Fruit fly (Drosophila melanogaster) whole organism, embryonic: ENCODE data around the gene CG11562.

Experiments used
- Antp ChIP-seq: fragments of 200-800 bp; sonication (Bioruptor generic); optimal IDR thresholded peaks from 3 replicates; lab custom pipeline; 2016; ENCODE audit warnings: missing biosample characterization, missing genetic modification characterization
- Bteb2 ChIP-seq: fragments of 200-800 bp; sonication (Bioruptor generic); optimal IDR thresholded peaks from 2 replicates; lab custom pipeline; 2016; ENCODE audit warnings: missing biosample characterization, missing genetic modification characterization
- CG10274 ChIP-seq: fragments of 200-800 bp; sonication (Bioruptor generic); optimal IDR thresholded peaks from 3 replicates; lab custom pipeline; 2017; ENCODE audit warnings: missing biosample characterization, mild to moderate bottlenecking, missing genetic modification characterization
- CG13894 ChIP-seq: fragments of 200-800 bp; sonication (Bioruptor generic); optimal IDR thresholded peaks from 3 replicates; lab custom pipeline; 2018; ENCODE audit warnings: missing biosample characterization, mild to moderate bottlenecking, missing genetic modification characterization, moderate library complexity
- CG14050 ChIP-seq: fragments of 200-800 bp; sonication (Bioruptor generic); IDR thresholded peaks from 3 replicates; pipeline ENCODE4 v1.3.6; 2022; ENCODE audit warnings: missing biosample characterization, missing genetic modification characterization
- CG14710 ChIP-seq: fragments of 200-800 bp; sonication (Bioruptor generic); optimal IDR thresholded peaks from 3 replicates; lab custom pipeline; 2019; ENCODE audit warnings: missing biosample characterization, mild to moderate bottlenecking, missing genetic modification characterization, moderate library complexity
- CG14965 ChIP-seq: fragments of 200-800 bp; sonication (Bioruptor generic); optimal IDR thresholded peaks from 2 replicates; lab custom pipeline; 2016; ENCODE audit warnings: missing biosample characterization, missing genetic modification characterization, borderline replicate concordance
- CG18262 ChIP-seq: fragments of 200-800 bp; optimal IDR thresholded peaks from 3 replicates; lab custom pipeline; 2019; ENCODE audit warnings: missing biosample characterization, mild to moderate bottlenecking, missing genetic modification characterization, moderate library complexity
- CG18599 ChIP-seq: fragments of 200-800 bp; sonication (Bioruptor generic); optimal IDR thresholded peaks from 3 replicates; lab custom pipeline; 2017; ENCODE audit warnings: missing biosample characterization, missing genetic modification characterization, mild to moderate bottlenecking, moderate library complexity, missing genetic modification reagents
- CG2875 ChIP-seq: fragments of 200-800 bp; sonication (Bioruptor generic); optimal IDR thresholded peaks from 2 replicates; lab custom pipeline; 2017; ENCODE audit warnings: missing biosample characterization, mild to moderate bottlenecking, missing genetic modification characterization, missing genetic modification reagents
- CG31441 ChIP-seq: fragments of 200-800 bp; sonication (Bioruptor generic); IDR thresholded peaks from 2 replicates; pipeline ENCODE4 v1.3.6; 2022; ENCODE audit warnings: missing biosample characterization, missing genetic modification characterization
- CG3726 ChIP-seq: fragments of 200-800 bp; sonication (Bioruptor generic); IDR thresholded peaks from 3 replicates; pipeline ENCODE4, ENCODE4 v1.3.6; 2022; ENCODE audit warnings: missing biosample characterization, missing genetic modification characterization
- CG3995 ChIP-seq: fragments of 200-800 bp; sonication (Bioruptor generic); optimal IDR thresholded peaks from 3 replicates; lab custom pipeline; 2016; ENCODE audit warnings: missing biosample characterization, missing genetic modification characterization
- CG4424 ChIP-seq: fragments of 200-800 bp; sonication (Bioruptor generic); optimal IDR thresholded peaks from 3 replicates; lab custom pipeline; 2016; ENCODE audit warnings: missing biosample characterization, missing genetic modification characterization
- CG5953 ChIP-seq: fragments of 200-800 bp; sonication (Bioruptor generic); IDR thresholded peaks from 2 replicates; pipeline ENCODE4 v1.3.6; 2022; ENCODE audit warnings: missing biosample characterization, missing genetic modification characterization
- CG6791 ChIP-seq: fragments of 200-800 bp; sonication (Bioruptor generic); IDR thresholded peaks from 3 replicates; pipeline ENCODE4 v1.3.6; 2022; ENCODE audit warnings: missing biosample characterization, missing genetic modification characterization; ENCODE audit not compliant: partially characterized antibody
- CG7271 ChIP-seq: fragments of 200-800 bp; sonication (Bioruptor generic); optimal IDR thresholded peaks from 2 replicates; lab custom pipeline; 2018; ENCODE audit warnings: missing biosample characterization, mild to moderate bottlenecking, missing genetic modification characterization, moderate library complexity
- CG9215 ChIP-seq: fragments of 200-800 bp; sonication (Bioruptor generic); IDR thresholded peaks from 2 replicates; pipeline ENCODE4 v1.3.6; 2022; ENCODE audit warnings: missing biosample characterization, missing genetic modification characterization
- CG9876 ChIP-seq: fragments of 200-800 bp; sonication (Bioruptor generic); optimal IDR thresholded peaks from 2 replicates; lab custom pipeline; 2016; ENCODE audit warnings: missing biosample characterization, missing genetic modification characterization
- Chrac-16 ChIP-seq: fragments of 200-800 bp; sonication (Bioruptor generic); optimal IDR thresholded peaks from 3 replicates; lab custom pipeline; 2016; ENCODE audit warnings: missing biosample characterization, missing genetic modification characterization
- CoRest ChIP-seq: fragments of 200-800 bp; sonication (Bioruptor generic); optimal IDR thresholded peaks from 3 replicates; lab custom pipeline; 2018; ENCODE audit warnings: missing biosample characterization, mild to moderate bottlenecking, missing genetic modification characterization, moderate library complexity
- H2.0 ChIP-seq: fragments of 200-800 bp; sonication (Bioruptor generic); IDR thresholded peaks from 2 replicates; pipeline ENCODE4 v1.3.6; 2022; ENCODE audit warnings: missing biosample characterization, missing genetic modification characterization
- HHEX ChIP-seq: fragments of 200-800 bp; sonication (Bioruptor generic); optimal IDR thresholded peaks from 3 replicates; lab custom pipeline; 2017; ENCODE audit warnings: missing biosample characterization, mild to moderate bottlenecking, missing genetic modification characterization, missing genetic modification reagents
- Hr39 ChIP-seq: fragments of >200 bp; optimal IDR thresholded peaks from 2 replicates; lab custom pipeline; 2017
- Hr51 ChIP-seq, 2 experiments: fragments of 200-800 bp; sonication (Bioruptor generic); optimal IDR thresholded peaks; 2 replicates in 1 of 2; 3 replicates in 1 of 2; lab custom pipeline; 2016 to 2018; ENCODE audit warnings: missing biosample characterization in 2 of 2, missing genetic modification characterization in 2 of 2, mild to moderate bottlenecking in 1 of 2, moderate library complexity in 1 of 2
- Mad ChIP-seq: fragments of 200-800 bp; sonication (Bioruptor generic); optimal IDR thresholded peaks from 2 replicates; lab custom pipeline; 2016; ENCODE audit warnings: missing biosample characterization, missing genetic modification characterization
- Max ChIP-seq: fragments of 200-800 bp; sonication (Bioruptor generic); optimal IDR thresholded peaks from 2 replicates; lab custom pipeline; 2016; ENCODE audit warnings: missing biosample characterization, mild to moderate bottlenecking, missing genetic modification characterization
- Mrtf ChIP-seq: fragments of 200-800 bp; sonication (Bioruptor generic); IDR thresholded peaks from 3 replicates; pipeline ENCODE4 v1.3.6; 2022; ENCODE audit warnings: missing biosample characterization, missing genetic modification characterization
- NC2α ChIP-seq: fragments of 200-800 bp; sonication (Bioruptor generic); optimal IDR thresholded peaks from 2 replicates; lab custom pipeline; 2016; ENCODE audit warnings: missing biosample characterization, missing genetic modification characterization
- Oaz ChIP-seq: fragments of 200-800 bp; sonication (Bioruptor generic); IDR thresholded peaks from 2 replicates; pipeline ENCODE4 v1.3.6; 2022; ENCODE audit warnings: missing biosample characterization, missing genetic modification characterization
- Tbp ChIP-seq: fragments of >200 bp; optimal IDR thresholded peaks from 2 replicates; lab custom pipeline; 2018; ENCODE audit warnings: missing biosample characterization, missing genetic modification characterization
- cato ChIP-seq: fragments of 200-800 bp; sonication (Bioruptor generic); optimal IDR thresholded peaks from 2 replicates; lab custom pipeline; 2016; ENCODE audit warnings: missing biosample characterization, missing genetic modification characterization, borderline replicate concordance
- crp ChIP-seq, 2 experiments: fragments of 200-800 bp; sonication (Bioruptor generic); optimal IDR thresholded peaks; 2 replicates in 1 of 2; 3 replicates in 1 of 2; lab custom pipeline; 2017; ENCODE audit warnings: missing biosample characterization in 2 of 2, missing genetic modification characterization in 2 of 2, mild to moderate bottlenecking in 1 of 2, moderate library complexity in 1 of 2
- esg ChIP-seq: fragments of 200-800 bp; sonication (Bioruptor generic); conservative IDR thresholded peaks from 2 replicates; pipeline ENCODE4 v1.3.6; 2022; ENCODE audit warnings: missing biosample characterization, missing genetic modification characterization
- fd64A ChIP-seq: fragments of 200-800 bp; sonication (Bioruptor generic); optimal IDR thresholded peaks from 3 replicates; lab custom pipeline; 2018; ENCODE audit warnings: missing biosample characterization, mild to moderate bottlenecking, missing genetic modification characterization
- fru ChIP-seq: fragments of >200 bp; optimal IDR thresholded peaks from 2 replicates; lab custom pipeline; 2017
- gce ChIP-seq: fragments of 200-800 bp; sonication (Bioruptor generic); IDR thresholded peaks from 3 replicates; pipeline ENCODE4 v1.3.6; 2022; ENCODE audit warnings: missing biosample characterization, missing genetic modification characterization
- jing ChIP-seq: fragments of 200-800 bp; sonication (Bioruptor generic); optimal IDR thresholded peaks from 2 replicates; lab custom pipeline; 2018; ENCODE audit warnings: missing biosample characterization, mild to moderate bottlenecking, missing genetic modification characterization
- kay ChIP-seq: fragments of 200-800 bp; sonication (Bioruptor generic); optimal IDR thresholded peaks from 2 replicates; lab custom pipeline; 2016; ENCODE audit warnings: missing biosample characterization, missing genetic modification characterization
- lab ChIP-seq: fragments of 200-800 bp; sonication (Bioruptor generic); optimal IDR thresholded peaks from 3 replicates; lab custom pipeline; 2017; ENCODE audit warnings: missing biosample characterization, missing genetic modification characterization, mild to moderate bottlenecking, moderate library complexity, missing genetic modification reagents
- mld ChIP-seq: fragments of 200-800 bp; sonication (Bioruptor generic); IDR thresholded peaks from 3 replicates; pipeline ENCODE4 v1.3.6; 2022; ENCODE audit warnings: missing biosample characterization, missing genetic modification characterization; ENCODE audit not compliant: partially characterized antibody
- p53 ChIP-seq: fragments of 200-800 bp; sonication (Bioruptor generic); optimal IDR thresholded peaks from 2 replicates; lab custom pipeline; 2016; ENCODE audit warnings: missing biosample characterization, missing genetic modification characterization
- pros ChIP-seq: fragments of 200-800 bp; sonication (Bioruptor generic); optimal IDR thresholded peaks from 3 replicates; lab custom pipeline; 2019; ENCODE audit warnings: missing biosample characterization, mild to moderate bottlenecking, missing genetic modification characterization, moderate library complexity
- psq ChIP-seq: fragments of 200-800 bp; sonication (Bioruptor generic); optimal IDR thresholded peaks from 2 replicates; lab custom pipeline; 2017; ENCODE audit warnings: missing biosample characterization, missing genetic modification characterization
- pzg ChIP-seq: fragments of 200-800 bp; sonication (Bioruptor generic); optimal IDR thresholded peaks from 3 replicates; lab custom pipeline; 2018; ENCODE audit warnings: missing biosample characterization, mild to moderate bottlenecking, missing genetic modification characterization, moderate library complexity
- rib ChIP-seq: fragments of 200-800 bp; sonication (Bioruptor generic); IDR thresholded peaks from 2 replicates; pipeline ENCODE4 v1.3.6; 2022; ENCODE audit warnings: missing biosample characterization, missing genetic modification characterization
- row ChIP-seq: fragments of 200-800 bp; sonication (Bioruptor generic); IDR thresholded peaks from 3 replicates; pipeline ENCODE4 v1.3.6; 2022; ENCODE audit warnings: missing biosample characterization, missing genetic modification characterization
- scrt ChIP-seq: fragments of 200-800 bp; sonication (Bioruptor generic); optimal IDR thresholded peaks from 2 replicates; lab custom pipeline; 2018; ENCODE audit warnings: missing biosample characterization, mild to moderate bottlenecking, missing genetic modification characterization, moderate library complexity
- sug ChIP-seq: fragments of 200-800 bp; optimal IDR thresholded peaks from 2 replicates; lab custom pipeline; 2019; ENCODE audit warnings: missing biosample characterization, mild to moderate bottlenecking, missing genetic modification characterization, moderate library complexity
- zen ChIP-seq: fragments of 200-800 bp; sonication (Bioruptor generic); optimal IDR thresholded peaks from 3 replicates; lab custom pipeline; 2018; ENCODE audit warnings: missing biosample characterization, mild to moderate bottlenecking, missing genetic modification characterization, moderate library complexity

The CG11562 gene

dm6 chr2L:246656-247340, 45.4 kb upstream of the CG11562 start (continued):
- TF ChIP-seq CG13894 (tag; lab: Kevin White, UChicago) (peak; percentile 23), H2.0 (GFP tag; lab: Robert Waterston, UW) (no peak), scrt (GFP tag; lab: Kevin White, UChicago) (peak; percentile 92), crp (GFP tag; optimal IDR thresholded peaks at IDR 0.05; lab: Kevin White, UChicago) (no peak), Oaz (GFP tag; lab: Robert Waterston, UW) (no peak), row (GFP tag; lab: Robert Waterston, UW) (no peak), CG18262 (tag; lab: Kevin White, UChicago) (no peak), CG14710 (no peak), rib (GFP tag; lab: Robert Waterston, UW) (peak; percentile 89; the same call in 1 of the 2 replicates), Max (GFP tag; lab: Kevin White, UChicago) (peak; percentile 49), CG3995 (no peak), CoRest (no peak), Tbp (GFP tag; lab: Kevin White, UChicago) (no peak), Bteb2 (GFP tag; lab: Kevin White, UChicago) (no peak), CG14050 (GFP tag; lab: Robert Waterston, UW) (no peak; the same call in 2 of the 3 replicates), CG31441 (GFP tag; lab: Robert Waterston, UW) (no peak), zen (tag; lab: Kevin White, UChicago) (no peak), Antp (no peak), fd64A (GFP tag; lab: Kevin White, UChicago) (no peak), p53 (GFP tag; lab: Kevin White, UChicago) (no peak), CG10274 (GFP tag; lab: Kevin White, UChicago) (no peak), CG6791 (no peak), CG2875 (GFP tag; lab: Kevin White, UChicago) (no peak), gce (GFP tag; lab: Robert Waterston, UW) (no peak), Hr39 (lab: Kevin White, UChicago) (no peak), NC2α (GFP tag; lab: Kevin White, UChicago) (no peak), kay (GFP tag; lab: Kevin White, UChicago) (no peak), mld (no peak), sug (tag; lab: Kevin White, UChicago) (peak; percentile 80), CG3726 (no peak), pzg (no peak), psq (GFP tag; lab: Kevin White, UChicago) (peak; percentile 99), Mad (GFP tag; lab: Kevin White, UChicago) (no peak), jing (GFP tag; lab: Kevin White, UChicago) (no peak), Mrtf (GFP tag; lab: Robert Waterston, UW) (no peak), HHEX (GFP tag; lab: Kevin White, UChicago) (no peak), Hr51 (GFP tag; optimal IDR thresholded peaks at IDR 0.05; lab: Kevin White, UChicago) (no peak), CG9876 (GFP tag; lab: Kevin White, UChicago) (no peak), CG7271 (tag; lab: Kevin White, UChicago) (no peak), CG5953 (GFP tag; lab: Robert Waterston, UW) (no peak), esg (GFP tag; lab: Robert Waterston, UW) (no peak), fru (lab: Kevin White, UChicago) (peak; percentile 33), CG18599 (GFP tag; lab: Kevin White, UChicago) (no peak), Chrac-16 (GFP tag; lab: Kevin White, UChicago) (no peak), CG4424 (GFP tag; lab: Kevin White, UChicago) (no peak), cato (GFP tag; lab: Kevin White, UChicago) (no peak), lab (peak; percentile 23), CG14965 (GFP tag; lab: Kevin White, UChicago) (no peak), CG9215 (GFP tag; lab: Robert Waterston, UW) (no peak), pros (GFP tag; lab: Kevin White, UChicago) (peak; percentile 54)
